Worm (Caenorhabditis elegans) whole organism, young adult: ENCODE results near the gene air-1.

Experiments
- Y79H2A.3 ChIP-seq: fragments of 200-800 bp; sonication (Bioruptor generic); conservative IDR thresholded peaks from 2 replicates; pipeline ENCODE4 v1.3.6; 2022; ENCODE audit warnings: missing genetic modification reagents, missing genetic modification characterization, missing compliant biosample characterization
- atf-7 ChIP-seq: sonication (generic microtip); optimal IDR thresholded peaks from 2 replicates; lab custom pipeline; 2017; ENCODE audit warnings: mild to moderate bottlenecking, missing genetic modification characterization, missing compliant biosample characterization
- egrh-3 ChIP-seq: fragments of 200-800 bp; sonication (Bioruptor generic); IDR thresholded peaks from 2 replicates; pipeline ENCODE4 v1.3.6; 2022; ENCODE audit warnings: missing genetic modification reagents, missing genetic modification characterization, missing compliant biosample characterization
- hmg-1.2 ChIP-seq: fragments of 200-800 bp; sonication (Bioruptor generic); IDR thresholded peaks from 2 replicates; pipeline ENCODE4 v1.3.6; 2022; ENCODE audit warnings: missing genetic modification reagents, missing genetic modification characterization, missing compliant biosample characterization
- lin-54 ChIP-seq: fragments of 200-800 bp; sonication (Bioruptor generic); optimal IDR thresholded peaks from 2 replicates; lab custom pipeline; 2018; ENCODE audit warnings: mild to moderate bottlenecking, missing genetic modification characterization, missing compliant biosample characterization
- sdz-38 ChIP-seq: sonication (generic microtip); optimal IDR thresholded peaks from 2 replicates; lab custom pipeline; 2016; ENCODE audit warnings: missing genotype, missing genetic modification characterization, missing compliant biosample characterization
- tlf-1 ChIP-seq: fragments of 200-800 bp; sonication (Bioruptor generic); optimal IDR thresholded peaks from 2 replicates; lab custom pipeline; 2018; ENCODE audit warnings: mild to moderate bottlenecking, missing genetic modification characterization, missing compliant biosample characterization

- TF ChIP-seq sdz-38 (tag; lab: Kevin White, UChicago), result no peak
- no peak for TF ChIP-seq Y79H2A.3 (GFP tag; lab: Robert Waterston, UW)
- no peak for TF ChIP-seq atf-7
- no peak for TF ChIP-seq lin-54 (GFP tag; lab: Kevin White, UChicago)
- TF ChIP-seq tlf-1 (GFP tag; lab: Kevin White, UChicago), result no peak
- no peak for TF ChIP-seq egrh-3 (GFP tag; lab: Robert Waterston, UW)
- no peak for TF ChIP-seq hmg-1.2 (GFP tag; lab: Robert Waterston, UW)
Observed at ce11 chrV:8262212-8262611, 40.9 kb downstream of the air-1 start.
